Fruit fly (Drosophila melanogaster): ENCODE data around the gene CG1309.

- no peak for TF ChIP-seq esn (GFP tag; optimal IDR thresholded peaks at IDR 0.05)
- TF ChIP-seq Hr39 (GFP tag; optimal IDR thresholded peaks at IDR 0.05) = no peak
- no peak for TF ChIP-seq CG16779 (tag; optimal IDR thresholded peaks at IDR 0.05)
- TF ChIP-seq Hr4 (GFP tag; optimal IDR thresholded peaks at IDR 0.05) = no peak
- TF ChIP-seq topi (GFP tag; optimal IDR thresholded peaks at IDR 0.05) = no peak
Observed at dm6 chr3L:4293711-4294110, 34.5 kb downstream of the CG1309 start.
